In genomic region chr3R:6817977-6818903, dm6 we compare ENCODE assay signal across 1 fruit fly cellular context.
TF ChIP-seq lines count a peak whose summit lies in the region.

No protein-coding gene starts in this region.

TF ChIP-seq in whole organism, embryonic, 481 proteins besides CTCF, POLR2A, EP300 and RAD21 (continued from another document and continues in another):
- TF ChIP-seq CG18476 (GFP tag; optimal IDR thresholded peaks at IDR 0.05; lab: Kevin White, UChicago): peak; percentile 42
- no peak for TF ChIP-seq CG34376 (GFP tag; optimal IDR thresholded peaks at IDR 0.05; lab: Kevin White, UChicago)
- TF ChIP-seq CG12299 (tag; optimal IDR thresholded peaks at IDR 0.05; lab: Kevin White, UChicago): no peak
- peak; percentile 46 for TF ChIP-seq ind (GFP tag; optimal IDR thresholded peaks at IDR 0.05; lab: Kevin White, UChicago)
- TF ChIP-seq trh (GFP tag; optimal IDR thresholded peaks at IDR 0.05; lab: Kevin White, UChicago): no peak
- no peak for TF ChIP-seq CG17568 (GFP tag; optimal IDR thresholded peaks at IDR 0.05; lab: Kevin White, UChicago)
- TF ChIP-seq eyg (GFP tag; optimal IDR thresholded peaks at IDR 0.05; lab: Kevin White, UChicago): no peak
- no peak for TF ChIP-seq Tbp (GFP tag; optimal IDR thresholded peaks at IDR 0.05; lab: Kevin White, UChicago)
- no peak for TF ChIP-seq CG7357 (GFP tag; IDR thresholded peaks at IDR 0.05; lab: Robert Waterston, UW)
- TF ChIP-seq her (GFP tag; optimal IDR thresholded peaks at IDR 0.05; lab: Kevin White, UChicago): no peak
- no peak for TF ChIP-seq CG17912 (GFP tag; optimal IDR thresholded peaks at IDR 0.05; lab: Kevin White, UChicago)
- no peak for TF ChIP-seq Poxn (GFP tag; IDR thresholded peaks at IDR 0.05; lab: Robert Waterston, UW)
- no peak for TF ChIP-seq CG43689 (GFP tag; IDR thresholded peaks at IDR 0.05; lab: Robert Waterston, UW)
- no peak for TF ChIP-seq sqz (GFP tag; optimal IDR thresholded peaks at IDR 0.05; lab: Kevin White, UChicago)
- TF ChIP-seq CG3065 (GFP tag; optimal IDR thresholded peaks at IDR 0.05; lab: Kevin White, UChicago): no peak
- TF ChIP-seq sens (GFP tag; lab: Kevin White, UChicago): peak; percentile 93
- TF ChIP-seq CG1832 (GFP tag; optimal IDR thresholded peaks at IDR 0.05; lab: Kevin White, UChicago): no peak
- TF ChIP-seq Antp (GFP tag; optimal IDR thresholded peaks at IDR 0.05; lab: Kevin White, UChicago): peak; percentile 42
- TF ChIP-seq run (tag; optimal IDR thresholded peaks at IDR 0.05; lab: Kevin White, UChicago): peak; percentile 24
- TF ChIP-seq CG10267 (tag; optimal IDR thresholded peaks at IDR 0.05; lab: Kevin White, UChicago): peak; percentile 48
- TF ChIP-seq Fer2 (tag; optimal IDR thresholded peaks at IDR 0.05; lab: Kevin White, UChicago): no peak
- 0 out of 2 replicates have a peak, but pooled peaks have one; percentile 37 for TF ChIP-seq ro (GFP tag; IDR thresholded peaks at IDR 0.05; lab: Robert Waterston, UW)
- TF ChIP-seq CG18619 (GFP tag; optimal IDR thresholded peaks at IDR 0.05; lab: Kevin White, UChicago): peak; percentile 14
- TF ChIP-seq Fer3 (tag; optimal IDR thresholded peaks at IDR 0.05; lab: Kevin White, UChicago): no peak
- TF ChIP-seq CG8944 (GFP tag; optimal IDR thresholded peaks at IDR 0.05; lab: Kevin White, UChicago): peak; percentile 5
- 0 out of 2 replicates have a peak, but pooled peaks have one; percentile 15 for TF ChIP-seq ap (GFP tag; IDR thresholded peaks at IDR 0.05; lab: Robert Waterston, UW)
- 0 out of 2 replicates have a peak, but pooled peaks have one; percentile 50 for TF ChIP-seq danr (GFP tag; IDR thresholded peaks at IDR 0.05; lab: Robert Waterston, UW)
- TF ChIP-seq mam (GFP tag; optimal IDR thresholded peaks at IDR 0.05; lab: Kevin White, UChicago): peak; percentile 29
- TF ChIP-seq Oaz (GFP tag; IDR thresholded peaks at IDR 0.05; lab: Robert Waterston, UW): no peak
- no peak for TF ChIP-seq CG12769 (tag; optimal IDR thresholded peaks at IDR 0.05; lab: Kevin White, UChicago)
- no peak for TF ChIP-seq gt (GFP tag; IDR thresholded peaks at IDR 0.05; lab: Robert Waterston, UW)
- TF ChIP-seq MTF-1 (GFP tag; optimal IDR thresholded peaks at IDR 0.05; lab: Kevin White, UChicago; ENCODE audit: borderline replicate concordance): no peak
- no peak for TF ChIP-seq slou (GFP tag; optimal IDR thresholded peaks at IDR 0.05; lab: Kevin White, UChicago)
- TF ChIP-seq CG11456 (GFP tag; IDR thresholded peaks at IDR 0.05; lab: Robert Waterston, UW): no peak
- TF ChIP-seq ara (GFP tag; IDR thresholded peaks at IDR 0.05; lab: Robert Waterston, UW): peak; percentile 59; the same call in 1 of the 2 replicates
- no peak for TF ChIP-seq Atf3 (GFP tag; optimal IDR thresholded peaks at IDR 0.05; lab: Kevin White, UChicago)
- TF ChIP-seq vfl (GFP tag; optimal IDR thresholded peaks at IDR 0.05; lab: Kevin White, UChicago): no peak
- peak; percentile 14 for TF ChIP-seq zf30C (GFP tag; optimal IDR thresholded peaks at IDR 0.05; lab: Kevin White, UChicago)
- TF ChIP-seq CG18011 (GFP tag; optimal IDR thresholded peaks at IDR 0.05; lab: Kevin White, UChicago): no peak
- TF ChIP-seq bab2 (GFP tag; optimal IDR thresholded peaks at IDR 0.05; lab: Kevin White, UChicago): peak; percentile 54
- TF ChIP-seq CG10321 (GFP tag; IDR thresholded peaks at IDR 0.05; lab: Robert Waterston, UW): no peak
- no peak for TF ChIP-seq CG12071 (GFP tag; optimal IDR thresholded peaks at IDR 0.05; lab: Kevin White, UChicago)
- TF ChIP-seq org-1 (GFP tag; optimal IDR thresholded peaks at IDR 0.05; lab: Kevin White, UChicago): no peak
- peak; percentile 48 for TF ChIP-seq CG17385 (GFP tag; optimal IDR thresholded peaks at IDR 0.05; lab: Kevin White, UChicago)
- peak; percentile 13 for TF ChIP-seq slp2 (GFP tag; optimal IDR thresholded peaks at IDR 0.05; lab: Kevin White, UChicago)
- no peak for TF ChIP-seq cg (GFP tag; optimal IDR thresholded peaks at IDR 0.05; lab: Kevin White, UChicago)
- no peak for TF ChIP-seq CG6813 (GFP tag; optimal IDR thresholded peaks at IDR 0.05; lab: Kevin White, UChicago)
- no peak for TF ChIP-seq Lhr (GFP tag; optimal IDR thresholded peaks at IDR 0.05; lab: Kevin White, UChicago)
- no peak for TF ChIP-seq CG16779 (GFP tag; IDR thresholded peaks at IDR 0.05; lab: Robert Waterston, UW)
- no peak for TF ChIP-seq Dll (GFP tag; IDR thresholded peaks at IDR 0.05; lab: Robert Waterston, UW; ENCODE audit: partially characterized antibody)
- no peak for TF ChIP-seq ac (GFP tag; optimal IDR thresholded peaks at IDR 0.05; lab: Kevin White, UChicago)
- TF ChIP-seq tna (GFP tag; IDR thresholded peaks at IDR 0.05; lab: Robert Waterston, UW; ENCODE audit: partially characterized antibody): no peak
- TF ChIP-seq lola (GFP tag; optimal IDR thresholded peaks at IDR 0.05; lab: Kevin White, UChicago): peak in 1 of 3 experiments; percentile 26
- no peak for TF ChIP-seq sc (optimal IDR thresholded peaks at IDR 0.05; lab: Kevin White, UChicago)
- TF ChIP-seq sc (GFP tag; optimal IDR thresholded peaks at IDR 0.05; lab: Kevin White, UChicago): peak; percentile 41
- no peak for TF ChIP-seq Stat92E (GFP tag; optimal IDR thresholded peaks at IDR 0.05; lab: Kevin White, UChicago)
- no peak for TF ChIP-seq CG10543 (GFP tag; optimal IDR thresholded peaks at IDR 0.05; lab: Kevin White, UChicago)
- TF ChIP-seq D (optimal IDR thresholded peaks at IDR 0.05; lab: Kevin White, UChicago): peak; percentile 60
- no peak for TF ChIP-seq D (GFP tag; optimal IDR thresholded peaks at IDR 0.05; lab: Kevin White, UChicago)
- peak; percentile 90 for TF ChIP-seq Ets65A (GFP tag; lab: Kevin White, UChicago)
- TF ChIP-seq Six4 (GFP tag; optimal IDR thresholded peaks at IDR 0.05; lab: Kevin White, UChicago): peak; percentile 1
- TF ChIP-seq CG6683 (GFP tag; optimal IDR thresholded peaks at IDR 0.05; lab: Kevin White, UChicago): no peak
- no peak for TF ChIP-seq CG4730 (GFP tag; IDR thresholded peaks at IDR 0.05; lab: Robert Waterston, UW)
- TF ChIP-seq CG6765 (GFP tag; optimal IDR thresholded peaks at IDR 0.05; lab: Kevin White, UChicago): no peak
- TF ChIP-seq pros (GFP tag; optimal IDR thresholded peaks at IDR 0.05; lab: Kevin White, UChicago): no peak
- TF ChIP-seq Nf-YC (tag; optimal IDR thresholded peaks at IDR 0.05; lab: Kevin White, UChicago): no peak
- no peak for TF ChIP-seq CG15601 (tag; optimal IDR thresholded peaks at IDR 0.05; lab: Kevin White, UChicago)
- no peak for TF ChIP-seq corto (GFP tag; optimal IDR thresholded peaks at IDR 0.05; lab: Kevin White, UChicago)
- peak; percentile 2 for TF ChIP-seq gcm (GFP tag; optimal IDR thresholded peaks at IDR 0.05; lab: Kevin White, UChicago)
- TF ChIP-seq CHES-1-like (GFP tag; optimal IDR thresholded peaks at IDR 0.05; lab: Kevin White, UChicago): peak; percentile 34
- TF ChIP-seq CG31365 (tag; optimal IDR thresholded peaks at IDR 0.05; lab: Kevin White, UChicago): no peak
- no peak for TF ChIP-seq tap (tag; optimal IDR thresholded peaks at IDR 0.05; lab: Kevin White, UChicago)
- TF ChIP-seq caup (GFP tag; optimal IDR thresholded peaks at IDR 0.05; lab: Kevin White, UChicago; ENCODE audit: severe bottlenecking): peak; percentile 11
- TF ChIP-seq knrl (GFP tag; IDR thresholded peaks at IDR 0.05; lab: Robert Waterston, UW; ENCODE audit: partially characterized antibody): no peak
- TF ChIP-seq ems (GFP tag; optimal IDR thresholded peaks at IDR 0.05; lab: Kevin White, UChicago): peak; percentile 4
- TF ChIP-seq dimm (GFP tag; IDR thresholded peaks at IDR 0.05; lab: Robert Waterston, UW): no peak
- no peak for TF ChIP-seq pfk (GFP tag; optimal IDR thresholded peaks at IDR 0.05; lab: Kevin White, UChicago)
- peak; percentile 43 for TF ChIP-seq Meics (GFP tag; optimal IDR thresholded peaks at IDR 0.05; lab: Kevin White, UChicago)
- TF ChIP-seq Xbp1 (GFP tag; optimal IDR thresholded peaks at IDR 0.05; lab: Kevin White, UChicago): peak; percentile 67
- TF ChIP-seq chinmo (GFP tag; IDR thresholded peaks at IDR 0.05; lab: Robert Waterston, UW; ENCODE audit: partially characterized antibody): no peak
- TF ChIP-seq CG8290 (GFP tag; optimal IDR thresholded peaks at IDR 0.05; lab: Kevin White, UChicago): peak; percentile 18
- peak in 1 of 2 experiments; percentile 26 for TF ChIP-seq CG8290 (tag; optimal IDR thresholded peaks at IDR 0.05; lab: Kevin White, UChicago)
- TF ChIP-seq jing (GFP tag; optimal IDR thresholded peaks at IDR 0.05; lab: Kevin White, UChicago): peak; percentile 9
- peak in 1 of 2 experiments; percentile 62 for TF ChIP-seq Hr51 (GFP tag; optimal IDR thresholded peaks at IDR 0.05; lab: Kevin White, UChicago)
- TF ChIP-seq CG5245 (GFP tag; optimal IDR thresholded peaks at IDR 0.05; lab: Kevin White, UChicago): no peak
- no peak for TF ChIP-seq Drgx (GFP tag; IDR thresholded peaks at IDR 0.05; lab: Robert Waterston, UW)
- no peak for TF ChIP-seq CG31388 (GFP tag; optimal IDR thresholded peaks at IDR 0.05; lab: Kevin White, UChicago)
- no peak for TF ChIP-seq sisA (GFP tag; IDR thresholded peaks at IDR 0.05; lab: Robert Waterston, UW)
- peak; percentile 57 for TF ChIP-seq CG17829 (tag; optimal IDR thresholded peaks at IDR 0.05; lab: Kevin White, UChicago)
- TF ChIP-seq CG12236 (GFP tag; optimal IDR thresholded peaks at IDR 0.05; lab: Kevin White, UChicago): no peak
- no peak for TF ChIP-seq klu (GFP tag; IDR thresholded peaks at IDR 0.05; lab: Robert Waterston, UW)
- TF ChIP-seq NC2β (GFP tag; optimal IDR thresholded peaks at IDR 0.05; lab: Kevin White, UChicago): peak; percentile 30
- peak; percentile 39 for TF ChIP-seq trem (tag; optimal IDR thresholded peaks at IDR 0.05; lab: Kevin White, UChicago)
- TF ChIP-seq Dip3 (GFP tag; optimal IDR thresholded peaks at IDR 0.05; lab: Kevin White, UChicago): no peak
- TF ChIP-seq pnt (GFP tag; optimal IDR thresholded peaks at IDR 0.05; lab: Kevin White, UChicago): peak; percentile 49
- TF ChIP-seq CG10654 (GFP tag; optimal IDR thresholded peaks at IDR 0.05; lab: Kevin White, UChicago): no peak
- TF ChIP-seq CG10431 (GFP tag; optimal IDR thresholded peaks at IDR 0.05; lab: Kevin White, UChicago): no peak
- TF ChIP-seq row (GFP tag; IDR thresholded peaks at IDR 0.05; lab: Robert Waterston, UW): peak; percentile 64
- TF ChIP-seq CG16813 (GFP tag; IDR thresholded peaks at IDR 0.05; lab: Robert Waterston, UW; ENCODE audit: partially characterized antibody): no peak
- no peak for TF ChIP-seq repo (GFP tag; optimal IDR thresholded peaks at IDR 0.05; lab: Kevin White, UChicago)
- TF ChIP-seq CG7745 (tag; optimal IDR thresholded peaks at IDR 0.05; lab: Kevin White, UChicago): no peak
- peak; percentile 39; the same call in 1 of the 2 replicates for TF ChIP-seq CG32767 (GFP tag; IDR thresholded peaks at IDR 0.05; lab: Robert Waterston, UW)
- no peak for TF ChIP-seq CG8281 (tag; optimal IDR thresholded peaks at IDR 0.05; lab: Kevin White, UChicago)
- TF ChIP-seq Hr39 (optimal IDR thresholded peaks at IDR 0.05; lab: Kevin White, UChicago): no peak
- no peak for TF ChIP-seq Sin3A (optimal IDR thresholded peaks at IDR 0.05; lab: Kevin White, UChicago)
- TF ChIP-seq CG12659 (GFP tag; optimal IDR thresholded peaks at IDR 0.05; lab: Kevin White, UChicago): no peak
- TF ChIP-seq Sry-β (GFP tag; optimal IDR thresholded peaks at IDR 0.05; lab: Kevin White, UChicago): no peak
- no peak for TF ChIP-seq CG7271 (tag; optimal IDR thresholded peaks at IDR 0.05; lab: Kevin White, UChicago)
- no peak for TF ChIP-seq CG2889 (GFP tag; IDR thresholded peaks at IDR 0.05; lab: Robert Waterston, UW)
- no peak for TF ChIP-seq Ravus (GFP tag; IDR thresholded peaks at IDR 0.05; lab: Robert Waterston, UW)
- peak; percentile 19 for TF ChIP-seq Hand (GFP tag; optimal IDR thresholded peaks at IDR 0.05; lab: Kevin White, UChicago)
- peak; percentile 16 for TF ChIP-seq grn (GFP tag; optimal IDR thresholded peaks at IDR 0.05; lab: Kevin White, UChicago)
- peak; percentile 52 for TF ChIP-seq Rfx (GFP tag; IDR thresholded peaks at IDR 0.05; lab: Robert Waterston, UW)
- peak; percentile 12 for TF ChIP-seq bcd (GFP tag; optimal IDR thresholded peaks at IDR 0.05; lab: Kevin White, UChicago)
- no peak for TF ChIP-seq ash1 (GFP tag; optimal IDR thresholded peaks at IDR 0.05; lab: Kevin White, UChicago)
- TF ChIP-seq Gsc (GFP tag; IDR thresholded peaks at IDR 0.05; lab: Robert Waterston, UW): no peak
- peak; percentile 54 for TF ChIP-seq CG32772 (GFP tag; IDR thresholded peaks at IDR 0.05; lab: Robert Waterston, UW)
- no peak for TF ChIP-seq fu2 (GFP tag; optimal IDR thresholded peaks at IDR 0.05; lab: Kevin White, UChicago)
- TF ChIP-seq sr (GFP tag; IDR thresholded peaks at IDR 0.05; lab: Robert Waterston, UW): no peak
- no peak for TF ChIP-seq sd (tag; optimal IDR thresholded peaks at IDR 0.05; lab: Kevin White, UChicago)
- TF ChIP-seq NFAT (GFP tag; IDR thresholded peaks at IDR 0.05; lab: Robert Waterston, UW): no peak
- TF ChIP-seq CG8765 (GFP tag; IDR thresholded peaks at IDR 0.05; lab: Robert Waterston, UW): no peak
- no peak for TF ChIP-seq crol (GFP tag; IDR thresholded peaks at IDR 0.05; lab: Robert Waterston, UW)
- no peak for TF ChIP-seq kah (GFP tag; optimal IDR thresholded peaks at IDR 0.05; lab: Kevin White, UChicago)
- peak; percentile 67; the same call in 1 of the 3 replicates for TF ChIP-seq CG11695 (GFP tag; IDR thresholded peaks at IDR 0.05; lab: Robert Waterston, UW)
- TF ChIP-seq CG12744 (GFP tag; optimal IDR thresholded peaks at IDR 0.05; lab: Kevin White, UChicago): no peak
- no peak for TF ChIP-seq HmgD (GFP tag; optimal IDR thresholded peaks at IDR 0.05; lab: Kevin White, UChicago)
- TF ChIP-seq Trl (optimal IDR thresholded peaks at IDR 0.05; lab: Kevin White, UChicago): peak in 1 of 2 experiments; percentile 7
- TF ChIP-seq Trl (GFP tag; optimal IDR thresholded peaks at IDR 0.05; lab: Kevin White, UChicago): no peak
- peak; percentile 52 for TF ChIP-seq CG18599 (GFP tag; optimal IDR thresholded peaks at IDR 0.05; lab: Kevin White, UChicago)
- no peak for TF ChIP-seq usp (GFP tag; optimal IDR thresholded peaks at IDR 0.05; lab: Kevin White, UChicago)
- TF ChIP-seq BtbVII (GFP tag; optimal IDR thresholded peaks at IDR 0.05; lab: Kevin White, UChicago): no peak
- peak; percentile 56; the same call in 1 of the 3 replicates for TF ChIP-seq Dbx (GFP tag; IDR thresholded peaks at IDR 0.05; lab: Robert Waterston, UW)
- TF ChIP-seq tgo (GFP tag; IDR thresholded peaks at IDR 0.05; lab: Robert Waterston, UW): no peak
- no peak for TF ChIP-seq prd (optimal IDR thresholded peaks at IDR 0.05; lab: Kevin White, UChicago)
- peak; percentile 82 for TF ChIP-seq prd (GFP tag; IDR thresholded peaks at IDR 0.05; lab: Robert Waterston, UW)
- no peak for TF ChIP-seq NfI (GFP tag; optimal IDR thresholded peaks at IDR 0.05; lab: Kevin White, UChicago)
